Worm (Caenorhabditis elegans) whole organism, L4/young adult: Measurements from ENCODE around the gene dhhc-8.

ENCODE experiments used
- W03F9.2 ChIP-seq: fragments of 150-350 bp; optimal IDR thresholded peaks from 2 replicates; lab custom pipeline; 2014; ENCODE audit warnings: missing biosample characterization, missing genetic modification characterization
- him-1 ChIP-seq: sonication (generic microtip); optimal IDR thresholded peaks from 2 replicates; lab custom pipeline; 2016; ENCODE audit warnings: missing genotype, missing genetic modification reagents, missing genetic modification characterization, missing compliant biosample characterization

- peak; percentile 98 for TF ChIP-seq him-1 (tag; lab: Kevin White, UChicago)
- TF ChIP-seq W03F9.2 (tag; lab: Kevin White, UChicago), result peak; percentile 47
Measured at ce11 chrIII:13070548-13071050, 36.8 kb upstream of the dhhc-8 start, which contains the start of gene Y39E4B.6.
